Worm (Caenorhabditis elegans) whole organism, midembryonic: ENCODE measurements around the gene T13F2.2.
"Not testable (repeated sequence)": the region's sequence is repeated elsewhere in the genome, so short reads cannot be mapped to it uniquely, and the experiment has no call there.

Source experiments
- T22C8.4 ChIP-seq: fragments of 200-800 bp; sonication (Bioruptor generic); IDR thresholded peaks from 2 replicates; pipeline ENCODE4 v1.3.6; 2022; ENCODE audit warnings: missing genetic modification characterization, missing compliant biosample characterization
- cog-1 ChIP-seq: sonication (generic microtip); optimal IDR thresholded peaks from 2 replicates; lab custom pipeline; 2016; ENCODE audit warnings: missing genetic modification characterization, missing compliant biosample characterization
- flt-1 ChIP-seq: fragments of 200-800 bp; sonication (Bioruptor generic); IDR thresholded peaks from 2 replicates; pipeline ENCODE4 v1.3.6; 2022; ENCODE audit warnings: missing genetic modification characterization, missing compliant biosample characterization
- klf-2 ChIP-seq: fragments of 200-800 bp; sonication (Bioruptor generic); conservative IDR thresholded peaks from 2 replicates; pipeline ENCODE4 v1.3.6; 2022; ENCODE audit warnings: missing genetic modification reagents, missing genetic modification characterization, missing compliant biosample characterization
- med-1 ChIP-seq: sonication (generic microtip); optimal IDR thresholded peaks from 2 replicates; lab custom pipeline; 2017; ENCODE audit warnings: missing genetic modification characterization, mild to moderate bottlenecking, missing compliant biosample characterization, antibody characterized with exemption, missing genetic modification reagents; ENCODE audit not compliant: insufficient read depth
- ref-1 ChIP-seq: fragments of 200-800 bp; sonication (Bioruptor generic); conservative IDR thresholded peaks from 2 replicates; pipeline ENCODE4 v1.3.6; 2022; ENCODE audit warnings: missing genetic modification reagents, missing genetic modification characterization, missing compliant biosample characterization
- tab-1 ChIP-seq: fragments of 200-800 bp; sonication (Bioruptor generic); IDR thresholded peaks from 2 replicates; pipeline ENCODE4 v1.3.6; 2022; ENCODE audit warnings: missing genetic modification characterization, missing compliant biosample characterization
- ztf-23 ChIP-seq: fragments of 200-800 bp; sonication (Bioruptor generic); IDR thresholded peaks from 2 replicates; pipeline ENCODE4 v1.3.6; 2022; ENCODE audit warnings: missing genetic modification reagents, missing genetic modification characterization, missing compliant biosample characterization
- ztf-29 ChIP-seq: fragments of 200-800 bp; sonication (Bioruptor generic); IDR thresholded peaks from 2 replicates; pipeline ENCODE4 v1.3.6; 2022; ENCODE audit warnings: missing genetic modification reagents, missing genetic modification characterization, missing compliant biosample characterization

T13F2.2 gene

ce11 chrIV:9777535-9777934 lies 19.6 kb downstream of the T13F2.2 start, which contains the start of gene sna-2:
TSS of gene sna-2 (minus strand) at chrIV:9777634.
- TF ChIP-seq T22C8.4 (GFP tag; lab: Robert Waterston, UW) (no peak), tab-1 (GFP tag; lab: Robert Waterston, UW) (no peak), med-1 (GFP tag; lab: Kevin White, UChicago) (no peak), ref-1 (GFP tag; lab: Robert Waterston, UW) (no peak), flt-1 (GFP tag; lab: Robert Waterston, UW) (no peak), ztf-29 (no peak), ztf-23 (GFP tag; lab: Robert Waterston, UW) (no peak), cog-1 (tag; lab: Kevin White, UChicago) (no peak), klf-2 (GFP tag; lab: Robert Waterston, UW) (no peak)

- no peak for TF ChIP-seq cog-1 (tag; lab: Kevin White, UChicago)
- TF ChIP-seq flt-1 (GFP tag; lab: Robert Waterston, UW): peak; percentile 41; the same call in 1 of the 2 replicates
Observed at ce11 chrIV:9773441-9773840, 23.7 kb downstream of the T13F2.2 start.

DNA sequence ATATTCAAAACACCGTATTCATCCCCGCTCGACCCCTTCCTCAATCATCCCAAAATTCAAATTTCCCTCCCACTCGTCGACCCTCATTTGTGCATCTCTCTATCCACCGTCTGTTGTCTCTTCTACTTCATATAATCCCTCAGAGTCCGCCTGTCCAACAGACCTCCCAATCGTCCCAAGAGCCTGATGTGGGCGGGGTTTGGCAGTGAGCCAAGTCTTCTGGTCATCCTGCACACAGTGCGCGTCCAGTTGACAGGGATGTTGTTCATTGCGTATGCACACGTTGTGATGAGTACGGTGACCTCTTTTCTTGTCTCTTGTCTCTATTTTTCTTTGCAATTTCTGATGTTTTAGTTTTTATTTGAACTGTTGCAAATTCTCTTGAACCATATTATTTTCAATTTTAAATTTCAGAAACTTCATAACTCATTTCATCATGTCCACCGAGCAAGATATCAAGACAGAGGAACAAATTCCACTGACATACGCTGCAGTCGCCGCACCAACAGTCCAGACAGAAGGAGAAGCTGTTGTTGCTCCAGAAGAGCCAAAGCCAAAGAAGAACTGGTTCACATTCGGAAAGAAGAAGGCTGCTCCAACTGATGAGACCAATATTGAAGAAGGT lies 24.9 kb downstream of the T13F2.2 start, which contains the start of gene cav-1:
TSS of gene cav-1 (plus strand) at position 415 of the 625 bp plus-strand sequence.
- 0 out of 2 replicates have a peak, but pooled peaks have one; percentile 10 for TF ChIP-seq flt-1 (GFP tag; lab: Robert Waterston, UW)
- no peak for TF ChIP-seq ztf-23 (GFP tag; lab: Robert Waterston, UW)

DNA sequence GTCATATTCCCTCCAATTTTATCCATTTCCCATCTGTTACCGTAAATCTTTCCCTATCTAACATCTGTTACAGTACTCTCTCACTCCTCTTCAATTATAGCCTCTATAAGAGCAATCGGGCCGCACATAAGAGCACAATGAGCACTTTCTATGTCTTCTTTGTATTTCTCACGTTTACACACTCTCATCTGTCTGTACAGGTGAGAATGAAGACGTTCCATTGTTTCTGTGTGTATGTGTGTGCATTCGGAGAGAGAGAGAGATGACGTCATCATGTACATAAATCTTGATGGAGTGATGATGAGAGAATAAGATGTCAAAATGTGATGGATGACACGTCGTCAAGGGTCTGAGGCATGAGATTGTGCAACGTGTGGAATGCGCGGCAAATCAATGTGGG lies 26.4 kb downstream of the T13F2.2 start:
- TF ChIP-seq cog-1 (tag; lab: Kevin White, UChicago): peak; percentile 11
- no peak for TF ChIP-seq ztf-29

- TF ChIP-seq klf-2, ztf-23, T22C8.4 (GFP tag; lab: Robert Waterston, UW): not testable (repeated sequence)
Observed at ce11 chrIV:9769746-9770145, 27.4 kb downstream of the T13F2.2 start, which contains the start of gene msp-78. TSS of gene msp-78 (plus strand) at chrIV:9770046.

ce11 chrIV:9767054-9767453 lies 30.1 kb downstream of the T13F2.2 start, which contains the start of gene msp-79:
TSS of gene msp-79 (minus strand) at chrIV:9767154.
- TF ChIP-seq ztf-29; flt-1 (GFP tag; lab: Robert Waterston, UW); med-1 (GFP tag; lab: Kevin White, UChicago): not testable (repeated sequence)

ce11 chrIV:9766250-9766649 lies 30.9 kb downstream of the T13F2.2 start, which contains the start of gene ssp-36:
TSS of gene ssp-36 (minus strand) at chrIV:9766350.
- TF ChIP-seq klf-2 (GFP tag; lab: Robert Waterston, UW): no peak

- no peak for TF ChIP-seq ref-1 (GFP tag; lab: Robert Waterston, UW)
- TF ChIP-seq klf-2 (GFP tag; lab: Robert Waterston, UW): no peak
- TF ChIP-seq ztf-23 (GFP tag; lab: Robert Waterston, UW): no peak
- TF ChIP-seq ztf-29: no peak
Observed at ce11 chrIV:9762667-9763173, 34.4 kb downstream of the T13F2.2 start.

DNA sequence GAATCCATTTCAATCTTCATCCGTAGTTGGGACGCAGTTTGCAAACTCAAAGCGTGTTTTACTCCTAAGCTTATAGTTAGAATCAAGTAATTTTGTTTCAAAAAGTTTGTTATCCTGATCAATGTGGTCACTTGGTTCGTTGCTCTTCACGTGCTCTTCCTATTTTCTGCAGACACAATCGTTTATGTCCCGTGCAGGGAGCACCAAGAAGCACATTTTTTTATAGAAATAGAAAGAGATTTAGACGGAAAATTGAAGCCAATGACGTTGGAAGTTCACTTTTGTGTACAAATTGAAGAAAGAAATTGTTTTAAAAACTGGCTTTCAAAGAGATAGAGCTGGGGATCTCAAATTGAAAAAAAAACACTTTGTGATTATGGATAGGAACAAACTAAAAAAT lies 35.4 kb downstream of the T13F2.2 start:
- TF ChIP-seq cog-1 (tag; lab: Kevin White, UChicago): no peak
- no peak for TF ChIP-seq ref-1 (GFP tag; lab: Robert Waterston, UW)
- TF ChIP-seq tab-1 (GFP tag; lab: Robert Waterston, UW): no peak
- TF ChIP-seq ztf-29: no peak
- no peak for TF ChIP-seq klf-2 (GFP tag; lab: Robert Waterston, UW)
- TF ChIP-seq T22C8.4 (GFP tag; lab: Robert Waterston, UW): no peak
- no peak for TF ChIP-seq ztf-23 (GFP tag; lab: Robert Waterston, UW)
- no peak for TF ChIP-seq flt-1 (GFP tag; lab: Robert Waterston, UW)
- no peak for TF ChIP-seq med-1 (GFP tag; lab: Kevin White, UChicago)

ce11 chrIV:9757425-9757740 lies 39.8 kb downstream of the T13F2.2 start, which contains the start of gene nhr-97:
TSS of gene nhr-97 (plus strand) at chrIV:9757641.
- TF ChIP-seq T22C8.4 (GFP tag; lab: Robert Waterston, UW) (no peak), tab-1 (GFP tag; lab: Robert Waterston, UW) (no peak), ztf-29 (no peak), ref-1 (GFP tag; lab: Robert Waterston, UW) (no peak), ztf-23 (GFP tag; lab: Robert Waterston, UW) (no peak), flt-1 (GFP tag; lab: Robert Waterston, UW) (no peak), med-1 (GFP tag; lab: Kevin White, UChicago) (no peak), cog-1 (tag; lab: Kevin White, UChicago) (no peak), klf-2 (GFP tag; lab: Robert Waterston, UW) (no peak)
